Worm (Caenorhabditis elegans) whole organism, late embryonic: Measurements from ENCODE around the gene C35C5.10.

Source experiments
- K02D7.2 ChIP-seq: sonication (generic microtip); optimal IDR thresholded peaks from 2 replicates; lab custom pipeline; 2017; ENCODE audit warnings: mild to moderate bottlenecking, missing genetic modification characterization, missing compliant biosample characterization
- K09A11.1 ChIP-seq: sonication (generic microtip); optimal IDR thresholded peaks from 2 replicates; lab custom pipeline; 2017; ENCODE audit warnings: antibody characterized with exemption, mild to moderate bottlenecking, missing genetic modification characterization, missing compliant biosample characterization; ENCODE audit not compliant: insufficient read depth
- ceh-14 ChIP-seq: sonication (generic microtip); optimal IDR thresholded peaks from 2 replicates; lab custom pipeline; 2016; ENCODE audit warnings: missing genotype, missing genetic modification characterization, missing compliant biosample characterization
- ceh-18 ChIP-seq: sonication (generic microtip); optimal IDR thresholded peaks from 2 replicates; lab custom pipeline; 2016; ENCODE audit warnings: missing genetic modification characterization, missing compliant biosample characterization
- ceh-22 ChIP-seq: sonication (generic microtip); optimal IDR thresholded peaks from 2 replicates; lab custom pipeline; 2017; ENCODE audit warnings: missing biosample characterization, missing genetic modification characterization
- ceh-24 ChIP-seq: sonication (generic microtip); optimal IDR thresholded peaks from 2 replicates; lab custom pipeline; 2016; ENCODE audit warnings: mild to moderate bottlenecking, missing genetic modification characterization, missing compliant biosample characterization
- ceh-31 ChIP-seq: sonication (generic microtip); optimal IDR thresholded peaks from 2 replicates; lab custom pipeline; 2016; ENCODE audit warnings: missing genetic modification characterization, missing compliant biosample characterization
- ceh-34 ChIP-seq: sonication (generic microtip); optimal IDR thresholded peaks from 2 replicates; lab custom pipeline; 2016; ENCODE audit warnings: mild to moderate bottlenecking, missing genetic modification characterization, missing compliant biosample characterization
- che-1 ChIP-seq: sonication (generic microtip); optimal IDR thresholded peaks from 2 replicates; lab custom pipeline; 2016; ENCODE audit warnings: mild to moderate bottlenecking, missing genetic modification characterization, missing compliant biosample characterization
- dmd-4 ChIP-seq: sonication (generic microtip); optimal IDR thresholded peaks from 2 replicates; lab custom pipeline; 2016; ENCODE audit warnings: borderline replicate concordance, missing genetic modification characterization, missing compliant biosample characterization
- dve-1 ChIP-seq: sonication (generic microtip); optimal IDR thresholded peaks from 2 replicates; lab custom pipeline; 2017; ENCODE audit warnings: antibody characterized with exemption, mild to moderate bottlenecking, missing genetic modification characterization, missing compliant biosample characterization
- elt-2 ChIP-seq: sonication (generic microtip); optimal IDR thresholded peaks from 2 replicates; lab custom pipeline; 2016; ENCODE audit warnings: missing genetic modification reagents, missing genetic modification characterization, missing compliant biosample characterization
- eyg-1 ChIP-seq: sonication (generic microtip); optimal IDR thresholded peaks from 2 replicates; lab custom pipeline; 2016; ENCODE audit warnings: missing genotype, missing genetic modification characterization, missing compliant biosample characterization
- fax-1 ChIP-seq: sonication (generic microtip); optimal IDR thresholded peaks from 2 replicates; lab custom pipeline; 2016; ENCODE audit warnings: missing genotype, missing genetic modification characterization, missing compliant biosample characterization
- fkh-10 ChIP-seq: fragments of 150-350 bp; optimal IDR thresholded peaks from 2 replicates; lab custom pipeline; 2014; ENCODE audit warnings: missing biosample characterization, missing genetic modification reagents, missing genetic modification characterization
- gmeb-2 ChIP-seq: sonication (generic microtip); optimal IDR thresholded peaks from 2 replicates; lab custom pipeline; 2016; ENCODE audit warnings: missing genetic modification characterization, inconsistent platforms, missing compliant biosample characterization
- hlh-13 ChIP-seq: fragments of 200-800 bp; sonication (Bioruptor generic); optimal IDR thresholded peaks from 2 replicates; lab custom pipeline; 2018; ENCODE audit warnings: mild to moderate bottlenecking, missing genetic modification characterization, missing compliant biosample characterization
- hlh-15 ChIP-seq: sonication (generic microtip); optimal IDR thresholded peaks from 2 replicates; lab custom pipeline; 2016; ENCODE audit warnings: missing genetic modification characterization, missing compliant biosample characterization
- hlh-30 ChIP-seq: sonication (generic microtip); optimal IDR thresholded peaks from 2 replicates; lab custom pipeline; 2017; ENCODE audit warnings: antibody characterized with exemption, missing genetic modification characterization, missing compliant biosample characterization; ENCODE audit not compliant: insufficient read depth
- hlh-8 ChIP-seq: sonication (generic microtip); optimal IDR thresholded peaks from 2 replicates; lab custom pipeline; 2016; ENCODE audit warnings: missing genotype, missing genetic modification characterization, missing compliant biosample characterization
- lim-6 ChIP-seq: sonication (generic microtip); optimal IDR thresholded peaks from 2 replicates; lab custom pipeline; 2016; ENCODE audit warnings: missing genetic modification characterization, missing compliant biosample characterization
- mec-3 ChIP-seq: sonication (generic microtip); optimal IDR thresholded peaks from 2 replicates; lab custom pipeline; 2016; ENCODE audit warnings: borderline replicate concordance, missing genetic modification characterization, missing compliant biosample characterization
- nfya-1 ChIP-seq: sonication (generic microtip); optimal IDR thresholded peaks from 2 replicates; lab custom pipeline; 2017; ENCODE audit warnings: missing genetic modification characterization, mild to moderate bottlenecking, missing compliant biosample characterization, antibody characterized with exemption, moderate library complexity
- npax-4 ChIP-seq: sonication (generic microtip); optimal IDR thresholded peaks from 2 replicates; lab custom pipeline; 2016; ENCODE audit warnings: missing genetic modification characterization, missing compliant biosample characterization
- odd-2 ChIP-seq: sonication (generic microtip); optimal IDR thresholded peaks from 2 replicates; lab custom pipeline; 2017; ENCODE audit warnings: antibody characterized with exemption, mild to moderate bottlenecking, missing genetic modification characterization, missing compliant biosample characterization
- pha-2 ChIP-seq: sonication (generic microtip); optimal IDR thresholded peaks from 2 replicates; lab custom pipeline; 2017; ENCODE audit warnings: mild to moderate bottlenecking, missing genetic modification characterization, missing compliant biosample characterization
- pha-4 ChIP-seq: fragments of 150-350 bp; optimal IDR thresholded peaks from 2 replicates; lab custom pipeline; 2018; ENCODE audit warnings: missing biosample characterization, missing genetic modification reagents, missing genetic modification characterization
- ref-2 ChIP-seq: sonication (generic microtip); optimal IDR thresholded peaks from 2 replicates; lab custom pipeline; 2016; ENCODE audit warnings: missing genetic modification characterization, missing compliant biosample characterization
- rnt-1 ChIP-seq: sonication (generic microtip); optimal IDR thresholded peaks from 2 replicates; lab custom pipeline; 2016; ENCODE audit warnings: missing genetic modification characterization, missing compliant biosample characterization
- sdc-2 ChIP-seq: sonication (generic microtip); optimal IDR thresholded peaks from 2 replicates; lab custom pipeline; 2016; ENCODE audit warnings: missing genotype, missing genetic modification characterization, missing compliant biosample characterization
- sox-2 ChIP-seq: fragments of 200-800 bp; sonication (Bioruptor generic); IDR thresholded peaks from 2 replicates; pipeline ENCODE4 v1.3.6; 2022; ENCODE audit warnings: missing genetic modification reagents, missing genetic modification characterization, missing compliant biosample characterization
- unc-3 ChIP-seq, 2 experiments: fragments of 200-800 bp in 1 of 2; sonication (Bioruptor generic) in 1 of 2; sonication (generic microtip) in 1 of 2; conservative IDR thresholded peaks in 1 of 2; optimal IDR thresholded peaks in 1 of 2; 2 replicates each; pipeline versions ENCODE4 v1.3.6 to Lab custom; 2016 to 2022; ENCODE audit warnings: missing compliant biosample characterization in 2 of 2, missing genetic modification characterization in 2 of 2, missing genetic modification reagents in 1 of 2
- unc-42 ChIP-seq: sonication (generic microtip); optimal IDR thresholded peaks from 2 replicates; lab custom pipeline; 2016; ENCODE audit warnings: missing genotype, missing genetic modification characterization, missing compliant biosample characterization
- unc-55 ChIP-seq: sonication (generic microtip); optimal IDR thresholded peaks from 2 replicates; lab custom pipeline; 2017; ENCODE audit warnings: missing biosample characterization, missing genetic modification reagents, missing genetic modification characterization
- zip-5 ChIP-seq: sonication (generic microtip); optimal IDR thresholded peaks from 2 replicates; lab custom pipeline; 2016; ENCODE audit warnings: missing genetic modification characterization, missing compliant biosample characterization

The C35C5.10 gene

DNA sequence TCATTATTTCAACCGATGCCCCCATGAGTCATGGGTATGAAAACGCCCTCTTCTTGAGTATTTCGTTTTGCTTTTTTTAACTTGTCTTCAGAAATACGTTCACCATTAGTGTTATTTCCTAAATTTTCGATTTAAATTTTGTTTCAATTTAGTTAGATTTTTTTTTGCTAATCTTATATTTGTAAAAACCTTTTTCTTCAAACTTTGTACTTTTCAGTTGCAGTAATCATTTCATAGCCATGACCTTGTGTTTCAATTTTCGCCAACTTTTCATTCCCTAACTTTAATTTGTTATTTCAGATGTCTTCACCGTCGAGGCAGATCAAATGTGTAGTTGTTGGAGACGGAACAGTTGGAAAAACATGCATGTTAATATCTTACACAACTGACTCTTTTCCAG lies 7.7 kb upstream of the C35C5.10 start, which contains the start of gene mig-2:
TSS of gene mig-2 (plus strand) at position 301 of the 400 bp plus-strand sequence.
- TF ChIP-seq npax-4 (no peak), fax-1 (tag; lab: Kevin White, UChicago) (no peak), elt-2 (tag; lab: Kevin White, UChicago) (no peak), che-1 (tag; lab: Kevin White, UChicago) (no peak), mec-3 (tag; lab: Kevin White, UChicago) (no peak), hlh-8 (tag; lab: Kevin White, UChicago) (no peak), odd-2 (no peak), zip-5 (tag; lab: Kevin White, UChicago) (no peak), unc-3 (GFP tag; conservative IDR thresholded peaks at IDR 0.05; lab: Robert Waterston, UW) (no peak), unc-3 (tag; optimal IDR thresholded peaks at IDR 0.05; lab: Kevin White, UChicago) (no peak), ceh-18 (tag; lab: Kevin White, UChicago) (no peak), dve-1 (no peak), ref-2 (tag; lab: Kevin White, UChicago) (no peak), pha-4 (tag; lab: Kevin White, UChicago) (no peak), ceh-31 (tag; lab: Kevin White, UChicago) (no peak), nfya-1 (tag; lab: Kevin White, UChicago) (no peak), eyg-1 (no peak)

DNA sequence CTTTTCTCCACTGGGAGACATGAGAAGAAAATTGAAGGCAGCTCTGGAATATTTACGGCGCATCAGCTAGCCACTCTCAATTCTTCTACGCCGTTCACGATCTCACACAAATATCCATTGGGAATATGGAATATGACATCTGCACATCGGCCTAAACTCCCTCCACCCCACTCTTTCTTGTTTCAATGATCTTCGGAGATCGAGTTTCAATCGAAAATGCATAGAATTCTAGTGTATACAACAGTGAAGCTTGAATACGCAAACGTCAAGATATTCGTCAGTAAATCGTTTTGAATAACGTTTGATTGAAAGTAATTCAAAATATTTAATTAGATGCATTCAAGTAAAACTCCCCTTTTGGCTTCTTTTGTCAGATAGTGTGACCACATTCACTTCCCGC lies 4.2 kb upstream of the C35C5.10 start:
- no peak for TF ChIP-seq rnt-1
- no peak for TF ChIP-seq ref-2 (tag; lab: Kevin White, UChicago)
- TF ChIP-seq lim-6 (tag; lab: Kevin White, UChicago) = no peak
- no peak for TF ChIP-seq sdc-2 (tag; lab: Kevin White, UChicago)
- no peak for TF ChIP-seq ceh-34 (tag; lab: Kevin White, UChicago)
- no peak for TF ChIP-seq K09A11.1 (tag; lab: Kevin White, UChicago)
- no peak for TF ChIP-seq odd-2
- no peak for TF ChIP-seq gmeb-2 (tag; lab: Kevin White, UChicago)
- TF ChIP-seq ceh-22 = no peak
- no peak for TF ChIP-seq eyg-1
- TF ChIP-seq hlh-30 (tag; lab: Kevin White, UChicago) = no peak
- no peak for TF ChIP-seq sox-2 (GFP tag; lab: Robert Waterston, UW)
- TF ChIP-seq K02D7.2 (tag; lab: Kevin White, UChicago) = no peak
- TF ChIP-seq ceh-14 (tag; lab: Kevin White, UChicago) = no peak
- no peak for TF ChIP-seq ceh-18 (tag; lab: Kevin White, UChicago)
- TF ChIP-seq fkh-10 = no peak
- TF ChIP-seq pha-2 (tag; lab: Kevin White, UChicago) = no peak
- TF ChIP-seq hlh-8 (tag; lab: Kevin White, UChicago) = no peak
- no peak for TF ChIP-seq fax-1 (tag; lab: Kevin White, UChicago)
- TF ChIP-seq ceh-24 (tag; lab: Kevin White, UChicago) = no peak
- TF ChIP-seq, all 69 proteins: peak for 0

DNA sequence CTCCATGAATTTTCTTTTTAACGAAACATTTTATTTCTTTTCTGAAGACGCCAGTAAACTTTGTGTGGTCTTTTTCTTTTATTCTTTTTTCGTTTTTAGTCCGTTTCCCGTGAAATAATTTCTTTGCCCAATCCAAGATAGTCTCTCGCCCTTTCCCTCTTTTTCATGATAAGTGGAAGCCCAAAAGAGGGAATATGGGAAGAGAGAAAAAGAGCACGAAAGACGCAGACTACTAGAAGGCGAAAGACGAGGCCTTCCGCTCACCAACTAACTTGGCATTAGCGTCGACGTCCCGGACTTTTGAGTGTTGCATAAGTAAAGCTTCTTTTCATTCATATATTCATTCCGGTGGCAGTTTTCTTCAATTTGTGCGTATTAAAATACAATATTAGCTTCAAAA lies 3.2 kb upstream of the C35C5.10 start:
- TF ChIP-seq hlh-13 (GFP tag; lab: Kevin White, UChicago) = no peak
- peak; percentile 50 for TF ChIP-seq unc-42 (tag; lab: Kevin White, UChicago)
- peak; percentile 27 for TF ChIP-seq ceh-31 (tag; lab: Kevin White, UChicago)
- TF ChIP-seq, all 69 proteins: peak for 2

DNA sequence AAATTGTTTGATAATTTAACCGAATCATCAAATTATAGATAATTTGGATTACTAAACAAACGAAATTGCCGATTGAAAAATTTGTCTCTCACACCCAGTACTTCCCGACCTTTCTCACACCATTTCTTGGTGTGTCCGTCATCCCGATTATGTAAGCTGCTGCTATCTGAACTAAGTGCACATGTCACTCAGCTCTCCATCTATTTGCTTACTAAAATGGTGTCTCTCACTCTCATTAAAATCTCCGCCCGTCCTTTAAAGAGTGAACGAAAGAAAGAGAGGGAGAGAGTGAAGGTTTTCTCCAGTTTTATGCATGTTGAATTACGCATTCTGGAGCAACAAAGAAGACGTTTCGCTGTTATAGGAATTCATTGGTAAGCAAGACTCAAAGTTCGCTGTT lies 1.5 kb upstream of the C35C5.10 start:
- TF ChIP-seq hlh-15 (no peak), ceh-34 (tag; lab: Kevin White, UChicago) (no peak), unc-55 (GFP tag; lab: Kevin White, UChicago) (peak; percentile 42), ceh-31 (tag; lab: Kevin White, UChicago) (peak; percentile 30), elt-2 (tag; lab: Kevin White, UChicago) (no peak), dmd-4 (tag; lab: Kevin White, UChicago) (no peak), rnt-1 (no peak)
